Fruit fly (Drosophila melanogaster): ENCODE results near the gene CG31223.
A peak's percentile ranks its signal among the peaks of the same experiment; 100 is the strongest.

Gene CG31223

dm6 chr3R:20823704-20824454, 7.0 kb upstream of the CG31223 start, which contains the start of gene CG17272:
Gene CG17272 (minus strand): TSS chr3R:20824239.
- peak; percentile 24 for TF ChIP-seq CG17801 (GFP tag; optimal IDR thresholded peaks at IDR 0.05; ENCODE audit: partially characterized antibody)

DNA sequence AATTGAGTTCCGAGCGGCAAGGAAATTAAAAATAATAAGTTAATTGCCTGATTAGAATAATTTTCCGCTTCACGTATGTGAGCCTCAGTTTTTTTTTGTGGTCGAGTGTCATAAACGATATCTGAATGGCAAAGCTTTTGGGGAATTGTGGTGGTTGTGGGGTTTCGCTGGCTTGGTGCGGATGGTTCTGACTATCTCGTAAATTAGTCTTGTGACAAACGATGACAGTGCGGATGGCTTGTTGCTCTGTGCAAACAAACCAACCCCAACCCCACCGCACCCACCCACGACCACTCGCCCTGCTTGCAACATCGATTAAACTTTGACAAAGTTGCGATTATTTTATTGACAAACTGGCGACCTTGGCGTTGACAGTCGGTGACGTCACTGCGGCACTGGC, 4.0 kb upstream of the CG31223 start:
- TF ChIP-seq CG17801 (GFP tag; optimal IDR thresholded peaks at IDR 0.05; ENCODE audit: partially characterized antibody), result no peak

DNA sequence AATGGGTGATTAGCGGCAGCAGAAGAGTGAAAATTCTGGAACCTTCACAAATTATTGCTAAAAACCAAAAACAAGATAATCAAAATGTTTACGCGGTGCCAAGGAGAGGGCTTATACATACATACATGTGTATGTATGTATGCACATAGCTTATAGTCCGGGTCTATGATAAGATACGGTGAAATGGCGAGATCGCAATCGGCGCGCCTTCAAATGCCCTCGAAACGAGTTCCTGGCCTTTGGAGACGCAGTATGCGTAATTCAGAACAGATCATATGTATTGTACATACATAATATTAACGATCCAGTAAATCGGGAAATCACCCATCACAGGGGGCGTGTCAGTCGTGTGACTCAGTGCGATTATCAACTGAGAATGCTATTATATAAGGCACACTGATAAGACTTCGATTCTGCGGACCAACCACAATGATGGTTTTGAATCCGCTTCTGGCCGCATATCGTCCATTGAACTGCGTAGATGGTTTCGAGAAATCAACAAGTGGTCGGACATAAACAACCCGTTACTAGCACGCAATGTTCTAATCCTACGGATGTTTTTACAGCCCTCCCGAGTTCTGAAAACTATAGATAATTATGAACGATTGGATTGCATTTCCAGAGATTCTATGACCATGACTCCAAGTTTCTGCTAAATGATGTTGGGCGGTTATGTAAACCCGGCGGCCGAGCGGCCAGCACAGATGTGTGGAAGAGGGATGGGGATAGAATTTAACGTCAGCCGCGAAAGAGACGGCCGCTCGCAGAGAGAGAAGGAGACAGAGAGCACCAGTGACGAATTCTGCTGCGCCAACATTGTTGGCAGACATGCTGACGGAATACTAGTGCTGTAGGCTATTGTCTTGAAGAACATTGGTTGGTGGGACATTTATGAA, 2.2 kb upstream of the CG31223 start:
- peak; percentile 7 for TF ChIP-seq CG17801 (GFP tag; optimal IDR thresholded peaks at IDR 0.05; ENCODE audit: partially characterized antibody)

- no peak for TF ChIP-seq CG17801 (GFP tag; optimal IDR thresholded peaks at IDR 0.05; ENCODE audit: partially characterized antibody)
Measured at dm6 chr3R:20829416-20830131, 1.4 kb upstream of the CG31223 start.

dm6 chr3R:20830153-20830695, 703 bp upstream of the CG31223 start, which contains the start of gene Adss:
Gene Adss (minus strand): TSS chr3R:20830580.
- TF ChIP-seq CG17801 (GFP tag; optimal IDR thresholded peaks at IDR 0.05; ENCODE audit: partially characterized antibody), result peak; percentile 58

DNA sequence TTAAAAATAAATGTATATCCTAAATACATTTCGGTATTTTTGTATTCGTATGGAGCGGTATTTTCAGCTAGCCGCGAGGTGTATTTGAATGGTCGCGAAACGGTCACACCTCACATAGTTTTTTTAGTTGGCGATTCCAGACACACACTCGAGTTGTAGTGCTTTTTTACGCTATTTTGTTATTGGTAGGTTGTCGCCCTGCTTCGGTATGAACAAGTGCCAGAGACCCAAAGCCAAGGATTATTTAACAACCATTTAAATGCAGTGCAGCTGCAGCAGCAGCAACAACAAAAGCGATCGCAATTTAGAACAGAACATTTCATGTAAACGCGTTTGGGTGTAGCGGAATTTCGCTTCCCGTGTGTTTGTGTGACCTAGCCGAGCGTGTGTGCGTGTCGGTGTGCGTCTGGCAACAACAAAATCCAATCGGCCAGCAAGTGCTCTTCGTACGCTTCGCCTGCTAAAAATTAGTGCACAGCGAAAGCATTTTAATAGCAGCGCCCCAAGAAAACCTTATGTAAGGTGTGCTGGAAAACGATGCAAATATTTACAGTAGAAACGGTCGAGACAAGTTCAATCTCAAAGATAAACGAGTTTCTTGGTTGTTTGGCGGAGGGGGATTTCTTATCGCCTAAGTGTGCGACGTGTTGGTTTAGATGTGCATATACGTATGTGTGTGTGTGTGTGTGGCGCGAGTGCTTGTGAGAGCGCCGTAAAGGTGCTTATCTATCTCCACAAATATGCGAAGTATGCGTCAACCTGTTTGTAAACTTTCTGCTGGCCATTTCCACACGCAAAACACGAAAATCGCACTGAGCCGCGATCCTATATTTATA, 2.0 kb downstream of the CG31223 start, which contains the start of gene Synd:
Gene Synd (plus strand): TSS at position 111 of the 836 bp plus-strand sequence.
- peak; percentile 41 for TF ChIP-seq CG17801 (GFP tag; optimal IDR thresholded peaks at IDR 0.05; ENCODE audit: partially characterized antibody)

DNA sequence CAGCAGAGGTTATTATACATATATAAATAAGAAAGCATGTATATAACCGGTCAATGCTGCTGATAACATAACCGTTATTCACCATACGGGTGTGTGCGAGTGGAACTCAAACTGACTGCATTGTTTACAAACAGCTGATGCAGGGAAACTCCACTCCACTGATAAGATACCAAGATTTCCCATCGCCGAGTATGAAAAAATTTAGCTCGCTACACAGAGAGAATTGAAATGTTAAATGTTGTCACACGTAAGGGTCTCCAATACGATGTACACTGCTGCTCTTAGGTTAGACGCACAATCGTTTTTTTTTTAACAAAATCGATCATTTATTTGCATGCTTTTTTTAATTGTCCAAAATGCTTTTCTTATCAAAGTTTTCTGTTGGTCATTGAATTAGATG, 2.7 kb downstream of the CG31223 start:
- TF ChIP-seq CG17801 (GFP tag; optimal IDR thresholded peaks at IDR 0.05; ENCODE audit: partially characterized antibody), result no peak

DNA sequence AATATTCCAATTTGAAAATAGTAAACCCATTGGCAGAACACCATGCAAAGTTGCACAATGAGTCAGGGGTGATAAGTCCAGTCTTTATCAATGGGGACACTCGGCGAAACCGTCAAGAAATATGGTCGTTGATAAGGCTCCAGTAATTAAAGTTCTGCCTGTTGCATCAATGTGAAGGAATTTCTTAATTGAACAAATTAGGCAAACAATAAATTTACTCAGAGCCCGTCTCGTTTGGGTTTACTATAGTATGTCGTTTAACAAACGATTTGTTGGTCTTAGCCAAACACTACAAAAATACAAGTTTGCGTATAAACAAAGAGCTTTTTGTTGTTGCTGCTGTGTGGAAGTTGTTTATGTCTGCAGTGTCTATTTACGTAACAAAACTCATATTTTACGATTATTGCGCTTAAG, 3.9 kb downstream of the CG31223 start:
- no peak for TF ChIP-seq CG17801 (GFP tag; optimal IDR thresholded peaks at IDR 0.05; ENCODE audit: partially characterized antibody)

DNA sequence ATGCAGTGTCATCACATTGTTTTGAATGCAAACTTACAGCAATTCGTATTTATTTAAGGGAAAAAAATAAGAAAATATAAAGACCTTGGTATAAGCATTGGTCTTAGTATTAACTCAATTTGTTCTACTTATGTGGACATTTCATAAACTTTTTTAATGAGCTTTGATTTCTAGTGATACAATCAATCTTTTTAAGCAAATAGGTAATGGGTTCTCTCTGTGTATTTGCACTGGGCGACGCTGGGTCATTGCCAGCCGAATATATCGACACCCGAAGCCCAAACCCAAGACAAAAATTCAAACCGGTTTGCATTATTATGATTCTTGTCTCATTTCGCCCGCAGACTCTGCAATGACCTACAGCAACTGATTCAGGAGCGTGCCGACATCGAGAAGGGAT, 4.6 kb downstream of the CG31223 start:
- TF ChIP-seq CG17801 (GFP tag; optimal IDR thresholded peaks at IDR 0.05; ENCODE audit: partially characterized antibody), result no peak

DNA sequence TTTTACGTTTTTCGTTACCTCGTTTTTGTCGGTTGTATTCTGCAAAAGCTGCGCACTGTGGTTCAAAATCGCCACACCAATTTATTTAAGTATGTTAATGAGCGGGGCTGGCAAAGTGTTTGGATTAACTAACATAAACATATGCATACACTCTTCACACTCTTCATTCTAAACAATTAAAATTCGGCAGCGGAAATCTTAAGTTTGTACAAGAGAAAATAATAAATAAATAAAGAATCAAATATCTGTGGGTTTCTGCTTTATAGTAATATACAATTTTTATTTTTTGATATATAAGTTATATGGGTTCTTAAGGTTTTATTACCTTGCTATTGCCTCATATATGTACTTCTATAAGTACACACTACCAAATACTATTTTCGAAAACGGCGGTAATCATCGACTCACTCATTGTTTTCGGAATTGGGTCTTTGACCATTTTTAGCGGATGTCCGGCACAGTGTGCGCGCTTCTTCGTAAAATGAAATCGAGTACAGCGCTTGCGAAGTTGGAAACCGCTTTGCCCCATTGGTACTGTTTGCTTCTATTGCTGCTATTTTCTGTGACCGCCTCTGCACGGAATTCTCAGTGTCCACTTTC, 5.4 kb downstream of the CG31223 start:
- TF ChIP-seq CG17801 (GFP tag; optimal IDR thresholded peaks at IDR 0.05; ENCODE audit: partially characterized antibody), result peak; percentile 34

DNA sequence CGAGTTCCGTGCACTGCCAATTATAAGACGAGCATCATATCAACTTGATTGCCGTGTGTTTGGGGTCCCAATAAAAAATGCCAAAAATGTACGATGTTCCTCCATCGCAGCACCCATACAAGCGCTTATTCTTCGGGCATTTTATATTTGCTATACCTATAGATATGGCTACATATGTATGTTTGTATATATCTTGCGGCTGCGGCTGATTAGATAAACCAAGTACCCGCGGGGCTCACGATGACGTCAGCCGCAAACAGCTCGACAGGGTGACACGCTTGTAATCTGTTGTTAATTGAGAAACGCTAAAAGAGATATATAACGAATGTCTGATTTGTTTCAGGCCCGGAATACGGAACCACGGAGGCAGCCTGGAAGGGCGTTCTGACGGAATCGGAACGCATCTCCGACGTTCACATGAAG, 6.3 kb downstream of the CG31223 start:
- TF ChIP-seq CG17801 (GFP tag; optimal IDR thresholded peaks at IDR 0.05; ENCODE audit: partially characterized antibody), result no peak

DNA sequence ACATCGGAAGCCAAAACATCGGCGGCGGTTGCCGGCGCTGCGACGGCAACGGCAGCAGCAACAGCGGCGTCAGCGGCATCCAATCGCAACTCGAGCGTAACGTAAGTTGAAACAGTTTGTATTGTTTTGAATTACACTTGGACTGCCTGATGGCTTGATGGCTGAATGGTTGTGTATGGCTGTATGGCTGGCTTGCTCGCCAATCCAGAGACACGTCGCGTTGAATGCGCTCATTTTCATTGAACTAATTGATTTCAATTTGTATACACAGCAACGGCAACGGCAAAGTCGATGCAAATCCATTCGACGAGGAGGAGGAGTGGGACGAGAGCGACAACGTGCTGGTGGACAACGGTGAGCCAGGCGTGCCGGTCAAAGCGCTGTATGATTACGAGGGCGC, 7.9 kb downstream of the CG31223 start:
- TF ChIP-seq CG17801 (GFP tag; optimal IDR thresholded peaks at IDR 0.05; ENCODE audit: partially characterized antibody), result no peak

- TF ChIP-seq CG17801 (GFP tag; optimal IDR thresholded peaks at IDR 0.05; ENCODE audit: partially characterized antibody), result no peak
Measured at dm6 chr3R:20841840-20842239, 10.9 kb downstream of the CG31223 start, which contains the start of gene CG15695. Gene CG15695 (plus strand): TSS chr3R:20842140.
